Fruit fly (Drosophila melanogaster) whole organism, prepupa: ENCODE data around the gene Pgant4.

Experiments
- CG10669 ChIP-seq: fragments of 200-800 bp; sonication (Bioruptor generic); optimal IDR thresholded peaks from 3 replicates; lab custom pipeline; 2018; ENCODE audit warnings: missing biosample characterization, mild to moderate bottlenecking, missing genetic modification characterization, moderate library complexity
- CG11294 ChIP-seq: fragments of 200-800 bp; sonication (Bioruptor generic); IDR thresholded peaks from 2 replicates; pipeline ENCODE4 v1.3.6; 2022; ENCODE audit warnings: missing biosample characterization, missing genetic modification characterization
- CG11762 ChIP-seq: fragments of 200-800 bp; sonication (Bioruptor generic); optimal IDR thresholded peaks from 3 replicates; lab custom pipeline; 2016; ENCODE audit warnings: missing biosample characterization, missing genetic modification characterization; ENCODE audit not compliant: insufficient read depth
- CG11902 ChIP-seq: fragments of 200-800 bp; sonication (Bioruptor generic); optimal IDR thresholded peaks from 3 replicates; lab custom pipeline; 2016; ENCODE audit warnings: missing biosample characterization, missing genetic modification characterization
- CG15336 ChIP-seq: fragments of 200-800 bp; sonication (Bioruptor generic); IDR thresholded peaks from 2 replicates; pipeline ENCODE4 v1.3.6; 2022; ENCODE audit warnings: missing biosample characterization, missing genetic modification characterization
- CG1621 ChIP-seq: fragments of 200-800 bp; sonication (Bioruptor generic); optimal IDR thresholded peaks from 3 replicates; lab custom pipeline; 2018; ENCODE audit warnings: missing biosample characterization, mild to moderate bottlenecking, missing genetic modification characterization
- CG16779 ChIP-seq: fragments of 200-800 bp; sonication (Bioruptor generic); optimal IDR thresholded peaks from 3 replicates; lab custom pipeline; 2017; ENCODE audit warnings: missing biosample characterization, mild to moderate bottlenecking, missing genetic modification characterization
- CG3032 ChIP-seq: fragments of 200-800 bp; optimal IDR thresholded peaks from 2 replicates; lab custom pipeline; 2019; ENCODE audit warnings: missing biosample characterization, mild to moderate bottlenecking, missing genetic modification characterization, moderate library complexity
- CG32006 ChIP-seq: fragments of 200-800 bp; sonication (Bioruptor generic); optimal IDR thresholded peaks from 3 replicates; lab custom pipeline; 2017; ENCODE audit warnings: missing biosample characterization, mild to moderate bottlenecking, missing genetic modification characterization
- CG34406 ChIP-seq: fragments of 200-800 bp; sonication (Bioruptor generic); optimal IDR thresholded peaks from 3 replicates; lab custom pipeline; 2016; ENCODE audit warnings: missing biosample characterization, missing genetic modification characterization
- CG4318 ChIP-seq: fragments of 200-800 bp; sonication (Bioruptor generic); optimal IDR thresholded peaks from 3 replicates; lab custom pipeline; 2017; ENCODE audit warnings: missing biosample characterization, mild to moderate bottlenecking, missing genetic modification characterization
- CG6163 ChIP-seq: fragments of 200-800 bp; sonication (Bioruptor generic); IDR thresholded peaks from 3 replicates; pipeline ENCODE4 v1.3.6; 2022; ENCODE audit warnings: missing biosample characterization, missing genetic modification characterization
- CG6276 ChIP-seq: fragments of 200-800 bp; sonication (Bioruptor generic); optimal IDR thresholded peaks from 2 replicates; lab custom pipeline; 2017; ENCODE audit warnings: missing biosample characterization, mild to moderate bottlenecking, missing genetic modification characterization
- CG6792 ChIP-seq: fragments of 200-800 bp; sonication (Bioruptor generic); optimal IDR thresholded peaks from 3 replicates; lab custom pipeline; 2016; ENCODE audit warnings: missing biosample characterization, missing genetic modification characterization
- CG6854 ChIP-seq: fragments of 200-800 bp; sonication (Bioruptor generic); optimal IDR thresholded peaks from 2 replicates; lab custom pipeline; 2017; ENCODE audit warnings: missing biosample characterization, mild to moderate bottlenecking, missing genetic modification characterization
- CG7368 ChIP-seq: fragments of 200-800 bp; sonication (Bioruptor generic); optimal IDR thresholded peaks from 3 replicates; lab custom pipeline; 2016; ENCODE audit warnings: missing biosample characterization, missing genetic modification characterization
- CG8119 ChIP-seq: fragments of 200-800 bp; sonication (Bioruptor generic); IDR thresholded peaks from 3 replicates; pipeline ENCODE4 v1.3.6; 2022; ENCODE audit warnings: missing biosample characterization, missing genetic modification characterization
- CG8319 ChIP-seq: fragments of 200-800 bp; sonication (Bioruptor generic); optimal IDR thresholded peaks from 3 replicates; lab custom pipeline; 2016; ENCODE audit warnings: missing biosample characterization, missing genetic modification characterization
- CG8632 ChIP-seq: fragments of 200-800 bp; sonication (Bioruptor generic); optimal IDR thresholded peaks from 3 replicates; lab custom pipeline; 2016; ENCODE audit warnings: missing biosample characterization, missing genetic modification characterization
- CG9139 ChIP-seq: fragments of 200-800 bp; sonication (Bioruptor generic); optimal IDR thresholded peaks from 3 replicates; lab custom pipeline; 2017; ENCODE audit warnings: missing biosample characterization, mild to moderate bottlenecking, missing genetic modification characterization
- Eip78C ChIP-seq: fragments of 200-800 bp; sonication (Bioruptor generic); peaks from one replicate; lab custom pipeline; 2016; ENCODE audit warnings: missing biosample characterization, missing genetic modification characterization
- Eip93F ChIP-seq: fragments of 200-800 bp; sonication (Bioruptor generic); optimal IDR thresholded peaks from 2 replicates; lab custom pipeline; 2016; ENCODE audit warnings: missing biosample characterization, mild to moderate bottlenecking, missing genetic modification characterization
- Gug ChIP-seq: fragments of 200-800 bp; sonication (Bioruptor generic); IDR thresholded peaks from 2 replicates; pipeline ENCODE4 v1.3.6; 2022; ENCODE audit warnings: missing biosample characterization, missing genetic modification characterization
- Hr38 ChIP-seq: sonication (Bioruptor generic); optimal IDR thresholded peaks from 2 replicates; lab custom pipeline; 2016; ENCODE audit warnings: missing biosample characterization, missing genetic modification characterization
- Hr39 ChIP-seq: fragments of 200-800 bp; sonication (Bioruptor generic); optimal IDR thresholded peaks from 2 replicates; lab custom pipeline; 2016; ENCODE audit warnings: missing biosample characterization, missing genetic modification characterization
- Hr4 ChIP-seq: fragments of 200-800 bp; sonication (Bioruptor generic); optimal IDR thresholded peaks from 3 replicates; lab custom pipeline; 2016; ENCODE audit warnings: missing biosample characterization, missing genetic modification characterization
- Lpt ChIP-seq: fragments of 200-800 bp; sonication (Bioruptor generic); optimal IDR thresholded peaks from 3 replicates; lab custom pipeline; 2016; ENCODE audit warnings: missing biosample characterization, missing genetic modification characterization
- OdsH ChIP-seq: fragments of 200-800 bp; sonication (Bioruptor generic); optimal IDR thresholded peaks from 3 replicates; lab custom pipeline; 2016; ENCODE audit warnings: missing biosample characterization, missing genetic modification characterization
- Smox ChIP-seq: fragments of 200-800 bp; sonication (Bioruptor generic); optimal IDR thresholded peaks from 3 replicates; lab custom pipeline; 2016; ENCODE audit warnings: missing biosample characterization, missing genetic modification characterization
- Sox102F ChIP-seq: fragments of 200-800 bp; sonication (Bioruptor generic); optimal IDR thresholded peaks from 2 replicates; lab custom pipeline; 2016; ENCODE audit warnings: missing biosample characterization, mild to moderate bottlenecking, missing genetic modification characterization
- Sox15 ChIP-seq: fragments of 200-800 bp; sonication (Bioruptor generic); optimal IDR thresholded peaks from 3 replicates; lab custom pipeline; 2016; ENCODE audit warnings: missing biosample characterization, missing genetic modification characterization
- achi ChIP-seq: fragments of 200-800 bp; sonication (Bioruptor generic); optimal IDR thresholded peaks from 3 replicates; lab custom pipeline; 2016; ENCODE audit warnings: missing biosample characterization, missing genetic modification characterization
- acj6 ChIP-seq: fragments of 200-800 bp; sonication (Bioruptor generic); optimal IDR thresholded peaks from 3 replicates; lab custom pipeline; 2016; ENCODE audit warnings: missing biosample characterization, missing genetic modification characterization
- dsx ChIP-seq: fragments of 200-800 bp; optimal IDR thresholded peaks from 3 replicates; lab custom pipeline; 2019; ENCODE audit warnings: missing biosample characterization, mild to moderate bottlenecking, missing genetic modification characterization, moderate library complexity; ENCODE audit not compliant: poor library complexity, severe bottlenecking
- fd59A ChIP-seq: fragments of 200-800 bp; sonication (Bioruptor generic); optimal IDR thresholded peaks from 2 replicates; lab custom pipeline; 2017; ENCODE audit warnings: missing biosample characterization, mild to moderate bottlenecking, missing genetic modification characterization, missing genetic modification reagents
- fd85E ChIP-seq: fragments of 200-800 bp; sonication (Bioruptor generic); optimal IDR thresholded peaks from 3 replicates; lab custom pipeline; 2016; ENCODE audit warnings: missing biosample characterization, missing genetic modification characterization
- net ChIP-seq: fragments of 200-800 bp; sonication (Bioruptor generic); optimal IDR thresholded peaks from 3 replicates; lab custom pipeline; 2016; ENCODE audit warnings: missing biosample characterization, missing genetic modification characterization
- pdm3 ChIP-seq: fragments of 200-800 bp; sonication (Bioruptor generic); optimal IDR thresholded peaks from 3 replicates; lab custom pipeline; 2016; ENCODE audit warnings: missing biosample characterization, missing genetic modification characterization
- salr ChIP-seq, 2 experiments: fragments of 200-800 bp; sonication (Bioruptor generic); optimal IDR thresholded peaks; 3 replicates each; lab custom pipeline; 2016 to 2018; ENCODE audit warnings: missing biosample characterization in 2 of 2, missing genetic modification characterization in 2 of 2, mild to moderate bottlenecking in 1 of 2
- spab ChIP-seq: fragments of 200-800 bp; sonication (Bioruptor generic); optimal IDR thresholded peaks from 2 replicates; lab custom pipeline; 2017; ENCODE audit warnings: missing biosample characterization, mild to moderate bottlenecking, missing genetic modification characterization, missing genetic modification reagents
- ss ChIP-seq, 2 experiments: fragments of 200-800 bp; sonication (Bioruptor generic); optimal IDR thresholded peaks; 2 replicates in 1 of 2; 3 replicates in 1 of 2; lab custom pipeline; 2017 to 2018; ENCODE audit warnings: mild to moderate bottlenecking in 2 of 2, missing biosample characterization in 2 of 2, missing genetic modification characterization in 2 of 2, moderate library complexity in 1 of 2
- svp ChIP-seq: fragments of 200-800 bp; sonication (Bioruptor generic); peaks from one replicate; lab custom pipeline; 2016; ENCODE audit warnings: missing biosample characterization, missing genetic modification characterization
- topi ChIP-seq: fragments of 200-800 bp; sonication (Bioruptor generic); optimal IDR thresholded peaks from 3 replicates; lab custom pipeline; 2016; ENCODE audit warnings: missing biosample characterization, missing genetic modification characterization
- vri ChIP-seq: fragments of 200-800 bp; sonication (Bioruptor generic); optimal IDR thresholded peaks from 3 replicates; lab custom pipeline; 2016; ENCODE audit warnings: missing biosample characterization, mild to moderate bottlenecking, missing genetic modification characterization

The Pgant4 gene

DNA sequence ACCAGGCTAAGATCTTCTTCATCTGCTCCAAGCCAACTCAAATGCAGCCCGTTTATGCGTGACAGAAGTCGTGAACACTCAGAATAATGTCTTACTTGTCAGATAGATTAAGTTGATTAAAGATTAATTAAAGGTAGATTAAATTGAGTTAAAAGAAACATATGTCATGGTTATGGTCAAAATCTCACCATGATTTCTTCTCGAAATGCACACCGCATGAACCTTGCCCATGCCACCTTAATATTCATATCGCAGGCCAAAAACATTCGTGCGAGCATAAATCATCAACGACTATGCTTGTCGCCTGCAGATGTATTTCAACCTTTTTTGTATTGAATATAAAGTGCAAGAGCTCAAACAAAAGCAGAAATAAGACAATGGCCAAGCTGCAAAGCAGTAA, 35.3 kb upstream of the Pgant4 start (continued):
- TF ChIP-seq Sox15 (no peak), Hr39 (GFP tag; lab: Kevin White, UChicago) (peak; percentile 83), achi (GFP tag; lab: Kevin White, UChicago) (peak; percentile 83), CG9139 (GFP tag; lab: Kevin White, UChicago) (no peak), vri (GFP tag; lab: Kevin White, UChicago) (peak; percentile 95), Gug (GFP tag; lab: Robert Waterston, UW) (peak; percentile 69), CG6163 (peak; percentile 95), CG3032 (tag; lab: Kevin White, UChicago) (peak; percentile 71), spab (GFP tag; lab: Kevin White, UChicago) (peak; percentile 31), CG8632 (GFP tag; lab: Kevin White, UChicago) (peak; percentile 66), Eip93F (peak; percentile 53), CG32006 (GFP tag; lab: Kevin White, UChicago) (peak; percentile 81)
- TF ChIP-seq, all 60 proteins: peak for 55

DNA sequence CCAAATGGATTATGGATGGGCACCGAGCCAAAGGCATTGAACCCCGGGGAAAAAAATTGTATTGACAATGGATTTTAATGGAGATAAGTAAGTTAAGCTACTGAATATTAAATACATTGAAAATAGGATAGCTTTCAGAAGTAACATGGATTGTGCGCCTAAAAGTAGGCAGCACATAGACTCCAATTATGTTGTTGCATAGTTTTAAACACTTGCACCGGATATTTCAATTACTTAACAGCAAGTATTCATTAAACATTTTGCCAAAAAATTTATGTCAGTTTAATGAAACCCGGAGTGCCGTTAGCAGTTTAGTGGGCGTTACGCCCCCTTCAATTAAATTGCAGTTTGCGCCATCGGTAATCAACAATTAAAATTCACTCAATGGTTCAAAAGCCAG, 34.3 kb upstream of the Pgant4 start:
- TF ChIP-seq CG16779 (no peak), Smox (no peak), acj6 (GFP tag; lab: Kevin White, UChicago) (no peak), CG4318 (GFP tag; lab: Kevin White, UChicago) (no peak), net (GFP tag; lab: Kevin White, UChicago) (no peak), salr (GFP tag; optimal IDR thresholded peaks at IDR 0.05; lab: Kevin White, UChicago) (no peak)
- TF ChIP-seq, all 60 proteins: peak for 0

DNA sequence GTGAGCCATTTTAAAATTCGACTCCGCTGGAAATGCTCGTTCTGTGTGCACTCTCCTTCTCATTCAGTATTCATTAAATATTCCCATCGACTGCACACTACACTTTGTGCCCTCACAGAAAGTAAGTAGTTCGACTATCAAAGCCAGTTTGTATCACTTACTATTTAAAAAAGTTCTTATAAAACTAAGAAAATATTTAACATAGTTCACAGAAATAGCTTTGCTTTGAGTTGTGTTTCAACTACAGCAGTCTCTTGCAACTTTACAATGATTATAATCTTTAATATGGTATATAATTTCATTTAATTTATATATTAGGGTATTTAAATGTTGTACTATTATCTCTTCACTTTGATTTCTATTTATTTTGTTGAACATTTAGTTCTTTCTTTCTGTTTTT, 32.9 kb upstream of the Pgant4 start:
- TF ChIP-seq CG34406 (GFP tag; lab: Kevin White, UChicago) (no peak), CG3032 (tag; lab: Kevin White, UChicago) (no peak), Eip78C (GFP tag; lab: Kevin White, UChicago) (peak; percentile 13), CG11902 (GFP tag; lab: Kevin White, UChicago) (no peak), CG15336 (peak; percentile 28; the same call in 1 of the 2 replicates), vri (GFP tag; lab: Kevin White, UChicago) (no peak), spab (GFP tag; lab: Kevin White, UChicago) (no peak), ss (GFP tag; optimal IDR thresholded peaks at IDR 0.05; lab: Kevin White, UChicago) (no peak), pdm3 (no peak), fd59A (GFP tag; lab: Kevin White, UChicago) (no peak), svp (GFP tag; lab: Kevin White, UChicago) (peak; percentile 28), CG6792 (GFP tag; lab: Kevin White, UChicago) (no peak), CG9139 (GFP tag; lab: Kevin White, UChicago) (no peak), CG11762 (GFP tag; lab: Kevin White, UChicago) (no peak), OdsH (GFP tag; lab: Kevin White, UChicago) (no peak), Hr38 (GFP tag; lab: Kevin White, UChicago) (no peak), CG1621 (no peak), dsx (GFP tag; lab: Kevin White, UChicago) (no peak), CG32006 (GFP tag; lab: Kevin White, UChicago) (peak; percentile 19)

DNA sequence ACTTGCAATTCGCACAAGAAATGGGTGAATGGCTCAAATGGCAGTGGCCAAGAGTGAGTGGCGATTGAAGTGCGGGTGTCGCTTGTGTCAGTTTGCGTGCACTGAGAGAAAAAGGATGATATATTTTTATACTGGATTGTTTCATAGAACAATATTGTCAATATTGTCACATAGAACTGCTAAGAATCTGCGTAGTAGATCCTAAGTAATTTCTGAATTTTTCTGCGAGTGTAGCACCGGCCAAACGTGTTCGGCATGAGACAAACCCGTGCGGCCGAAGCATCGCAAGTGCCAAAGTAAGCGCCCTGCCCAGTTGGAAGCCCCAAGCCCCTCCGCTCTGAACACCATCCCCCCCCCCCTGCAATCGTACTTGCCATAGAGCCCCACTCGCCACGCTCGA, 32.1 kb upstream of the Pgant4 start:
- TF ChIP-seq CG7368 (peak; percentile 66), CG11294 (GFP tag; lab: Robert Waterston, UW) (peak; percentile 84), CG8119 (GFP tag; lab: Robert Waterston, UW) (peak; percentile 90), CG6792 (GFP tag; lab: Kevin White, UChicago) (peak; percentile 65), salr (GFP tag; optimal IDR thresholded peaks at IDR 0.05; lab: Kevin White, UChicago) (peak in 1 of 2 experiments; percentile 49), fd85E (no peak), CG3032 (tag; lab: Kevin White, UChicago) (peak; percentile 53), CG6854 (GFP tag; lab: Kevin White, UChicago) (no peak), CG16779 (no peak), topi (GFP tag; lab: Kevin White, UChicago) (no peak), CG4318 (GFP tag; lab: Kevin White, UChicago) (peak; percentile 33), svp (GFP tag; lab: Kevin White, UChicago) (peak; percentile 45), CG6163 (peak; percentile 78), Eip78C (GFP tag; lab: Kevin White, UChicago) (peak; percentile 57), fd59A (GFP tag; lab: Kevin White, UChicago) (peak; percentile 53), Eip93F (no peak), CG10669 (GFP tag; lab: Kevin White, UChicago) (peak; percentile 49), Sox102F (peak; percentile 57), CG8319 (GFP tag; lab: Kevin White, UChicago) (peak; percentile 58), Sox15 (no peak), dsx (GFP tag; lab: Kevin White, UChicago) (no peak), Hr4 (GFP tag; lab: Kevin White, UChicago) (peak; percentile 86), Lpt (GFP tag; lab: Kevin White, UChicago) (peak; percentile 27), CG6276 (GFP tag; lab: Kevin White, UChicago) (peak; percentile 84), acj6 (GFP tag; lab: Kevin White, UChicago) (peak; percentile 81), Hr39 (GFP tag; lab: Kevin White, UChicago) (peak; percentile 40), CG15336 (peak; percentile 83)
